Fruit fly (Drosophila melanogaster) whole organism, embryonic: ENCODE measurements around the gene nudE.

Source experiments
- Atf3 ChIP-seq: fragments of 200-800 bp; sonication (Bioruptor generic); optimal IDR thresholded peaks from 3 replicates; lab custom pipeline; 2016; ENCODE audit warnings: missing biosample characterization, missing genetic modification characterization
- B-H2 ChIP-seq: fragments of 200-800 bp; sonication (Bioruptor generic); optimal IDR thresholded peaks from 2 replicates; lab custom pipeline; 2018; ENCODE audit warnings: missing biosample characterization, mild to moderate bottlenecking, missing genetic modification characterization
- Bgb ChIP-seq: fragments of 200-800 bp; sonication (Bioruptor generic); IDR thresholded peaks from 2 replicates; pipeline ENCODE4 v1.3.6; 2022; ENCODE audit warnings: missing biosample characterization, missing genetic modification characterization; ENCODE audit not compliant: partially characterized antibody
- BtbVII ChIP-seq: fragments of 200-800 bp; sonication (Bioruptor generic); optimal IDR thresholded peaks from 3 replicates; lab custom pipeline; 2017; ENCODE audit warnings: missing biosample characterization, mild to moderate bottlenecking, missing genetic modification characterization
- C15 ChIP-seq: fragments of 200-800 bp; sonication (Bioruptor generic); IDR thresholded peaks from 3 replicates; pipeline ENCODE4 v1.3.6; 2022; ENCODE audit warnings: missing biosample characterization, missing genetic modification characterization
- CG10209 ChIP-seq: fragments of 200-800 bp; sonication (Bioruptor generic); optimal IDR thresholded peaks from 3 replicates; lab custom pipeline; 2017; ENCODE audit warnings: missing biosample characterization, mild to moderate bottlenecking, missing genetic modification characterization, missing genetic modification reagents
- CG10543 ChIP-seq: fragments of 200-800 bp; sonication (Bioruptor generic); optimal IDR thresholded peaks from 3 replicates; lab custom pipeline; 2017; ENCODE audit warnings: missing biosample characterization, mild to moderate bottlenecking, missing genetic modification characterization, moderate library complexity
- CG11398 ChIP-seq: fragments of 200-800 bp; sonication (Bioruptor generic); optimal IDR thresholded peaks from 2 replicates; lab custom pipeline; 2016; ENCODE audit warnings: missing biosample characterization, missing genetic modification characterization
- CG11456 ChIP-seq: fragments of 200-800 bp; sonication (Bioruptor generic); IDR thresholded peaks from 3 replicates; pipeline ENCODE4 v1.3.6; 2022; ENCODE audit warnings: missing biosample characterization, missing genetic modification characterization
- CG12104 ChIP-seq: fragments of 200-800 bp; sonication (Bioruptor generic); optimal IDR thresholded peaks from 3 replicates; lab custom pipeline; 2016; ENCODE audit warnings: missing biosample characterization, missing genetic modification characterization
- CG12219 ChIP-seq: fragments of 200-800 bp; sonication (Bioruptor generic); optimal IDR thresholded peaks from 3 replicates; lab custom pipeline; 2018; ENCODE audit warnings: missing biosample characterization, mild to moderate bottlenecking, missing genetic modification characterization
- CG1233 ChIP-seq: fragments of 200-800 bp; sonication (Bioruptor generic); optimal IDR thresholded peaks from 4 replicates; lab custom pipeline; 2018; ENCODE audit warnings: missing biosample characterization, mild to moderate bottlenecking, missing genetic modification characterization
- CG13123 ChIP-seq: fragments of 200-800 bp; sonication (Bioruptor generic); optimal IDR thresholded peaks from 2 replicates; lab custom pipeline; 2016; ENCODE audit warnings: missing biosample characterization, missing genetic modification characterization
- CG14667 ChIP-seq: fragments of 200-800 bp; sonication (Bioruptor generic); IDR thresholded peaks from 2 replicates; pipeline ENCODE4 v1.3.6; 2022; ENCODE audit warnings: missing biosample characterization, missing genetic modification characterization
- CG2712 ChIP-seq: fragments of 200-800 bp; optimal IDR thresholded peaks from 3 replicates; lab custom pipeline; 2019; ENCODE audit warnings: missing biosample characterization, mild to moderate bottlenecking, missing genetic modification characterization, moderate library complexity
- CG32767 ChIP-seq: fragments of 200-800 bp; sonication (Bioruptor generic); IDR thresholded peaks from 2 replicates; pipeline ENCODE4 v1.3.6; 2022; ENCODE audit warnings: missing biosample characterization, missing genetic modification characterization
- CG3281 ChIP-seq: fragments of 200-800 bp; sonication (Bioruptor generic); optimal IDR thresholded peaks from 3 replicates; lab custom pipeline; 2017; ENCODE audit warnings: missing biosample characterization, mild to moderate bottlenecking, missing genetic modification characterization
- CG34224 ChIP-seq: fragments of 200-800 bp; sonication (Bioruptor generic); IDR thresholded peaks from 3 replicates; pipeline ENCODE4 v1.3.6; 2022; ENCODE audit warnings: missing biosample characterization, missing genetic modification characterization; ENCODE audit not compliant: partially characterized antibody
- CG34376 ChIP-seq: fragments of 200-800 bp; sonication (Bioruptor generic); optimal IDR thresholded peaks from 2 replicates; lab custom pipeline; 2018; ENCODE audit warnings: missing biosample characterization, mild to moderate bottlenecking, missing genetic modification characterization
- CG34422 ChIP-seq: fragments of 200-800 bp; sonication (Bioruptor generic); IDR thresholded peaks from 3 replicates; pipeline ENCODE4 v1.3.6; 2022; ENCODE audit warnings: missing biosample characterization, missing genetic modification characterization
- CG6175 ChIP-seq: fragments of 200-800 bp; sonication (Bioruptor generic); IDR thresholded peaks from 3 replicates; pipeline ENCODE4 v1.3.6; 2022; ENCODE audit warnings: missing biosample characterization, missing genetic modification characterization
- CG6654 ChIP-seq: fragments of 200-800 bp; sonication (Bioruptor generic); optimal IDR thresholded peaks from 2 replicates; lab custom pipeline; 2017; ENCODE audit warnings: missing biosample characterization, mild to moderate bottlenecking, missing genetic modification characterization
- CG7357 ChIP-seq: fragments of 200-800 bp; sonication (Bioruptor generic); IDR thresholded peaks from 3 replicates; pipeline ENCODE4 v1.3.6; 2022; ENCODE audit warnings: missing biosample characterization, missing genetic modification characterization
- CG7786 ChIP-seq: fragments of 200-800 bp; sonication (Bioruptor generic); optimal IDR thresholded peaks from 2 replicates; lab custom pipeline; 2016; ENCODE audit warnings: missing biosample characterization, missing genetic modification characterization
- CG8388 ChIP-seq: fragments of 200-800 bp; sonication (Bioruptor generic); optimal IDR thresholded peaks from 2 replicates; lab custom pipeline; 2019; ENCODE audit warnings: missing biosample characterization, mild to moderate bottlenecking, missing genetic modification characterization, moderate library complexity
- CG8765 ChIP-seq: fragments of 200-800 bp; sonication (Bioruptor generic); IDR thresholded peaks from 2 replicates; pipeline ENCODE4 v1.3.6; 2022; ENCODE audit warnings: missing biosample characterization, missing genetic modification characterization
- Doc3 ChIP-seq: fragments of 200-800 bp; sonication (Bioruptor generic); IDR thresholded peaks from 3 replicates; pipeline ENCODE4 v1.3.6; 2022; ENCODE audit warnings: missing biosample characterization, missing genetic modification characterization; ENCODE audit not compliant: partially characterized antibody
- HHEX ChIP-seq: fragments of 200-800 bp; sonication (Bioruptor generic); optimal IDR thresholded peaks from 3 replicates; lab custom pipeline; 2017; ENCODE audit warnings: missing biosample characterization, mild to moderate bottlenecking, missing genetic modification characterization, missing genetic modification reagents
- MBD-R2 ChIP-seq: fragments of 200-800 bp; sonication (Bioruptor generic); IDR thresholded peaks from 2 replicates; pipeline ENCODE4 v1.3.6; 2022; ENCODE audit warnings: missing biosample characterization, missing genetic modification characterization
- MTF-1 ChIP-seq: fragments of 200-800 bp; sonication (Bioruptor generic); optimal IDR thresholded peaks from 2 replicates; lab custom pipeline; 2018; ENCODE audit warnings: missing biosample characterization, mild to moderate bottlenecking, missing genetic modification characterization, borderline replicate concordance
- Nf-YB ChIP-seq: fragments of 200-800 bp; sonication (Bioruptor generic); optimal IDR thresholded peaks from 3 replicates; lab custom pipeline; 2019; ENCODE audit warnings: missing biosample characterization, mild to moderate bottlenecking, missing genetic modification characterization, moderate library complexity
- Pdp1 ChIP-seq, 2 experiments: fragments of 200-800 bp; sonication (Bioruptor generic); optimal IDR thresholded peaks; 3 replicates each; lab custom pipeline; 2016; ENCODE audit warnings: missing biosample characterization in 2 of 2, missing genetic modification characterization in 2 of 2, mild to moderate bottlenecking in 1 of 2, moderate library complexity in 1 of 2
- Poxn ChIP-seq: fragments of 200-800 bp; sonication (Bioruptor generic); IDR thresholded peaks from 2 replicates; pipeline ENCODE4 v1.3.6; 2022; ENCODE audit warnings: missing biosample characterization, missing genetic modification characterization
- Rfx ChIP-seq: fragments of 200-800 bp; sonication (Bioruptor generic); IDR thresholded peaks from 2 replicates; pipeline ENCODE4 v1.3.6; 2022; ENCODE audit warnings: missing biosample characterization, missing genetic modification characterization
- Sin3A ChIP-seq: fragments of >200 bp; optimal IDR thresholded peaks from 2 replicates; lab custom pipeline; 2018
- Xbp1 ChIP-seq: fragments of 200-800 bp; sonication (Bioruptor generic); optimal IDR thresholded peaks from 3 replicates; lab custom pipeline; 2016; ENCODE audit warnings: missing biosample characterization, mild to moderate bottlenecking, missing genetic modification characterization
- ara ChIP-seq: fragments of 200-800 bp; sonication (Bioruptor generic); IDR thresholded peaks from 2 replicates; pipeline ENCODE4 v1.3.6; 2022; ENCODE audit warnings: missing biosample characterization, missing genetic modification characterization
- ase ChIP-seq: fragments of 200-800 bp; sonication (Bioruptor generic); IDR thresholded peaks from 3 replicates; pipeline ENCODE4 v1.3.6; 2022; ENCODE audit warnings: missing biosample characterization, missing genetic modification characterization
- az2 ChIP-seq: fragments of 200-800 bp; sonication (Bioruptor generic); optimal IDR thresholded peaks from 3 replicates; lab custom pipeline; 2016; ENCODE audit warnings: missing biosample characterization, missing genetic modification characterization
- bab2 ChIP-seq: fragments of 200-800 bp; sonication (Bioruptor generic); optimal IDR thresholded peaks from 2 replicates; lab custom pipeline; 2016; ENCODE audit warnings: missing biosample characterization, missing genetic modification characterization
- br ChIP-seq: fragments of >200 bp; optimal IDR thresholded peaks from 2 replicates; lab custom pipeline; 2017
- chif ChIP-seq, 2 experiments: fragments of 200-800 bp; sonication (Bioruptor generic); optimal IDR thresholded peaks; 3 replicates each; lab custom pipeline; 2016; ENCODE audit warnings: missing biosample characterization in 2 of 2, missing genetic modification characterization in 2 of 2
- ci ChIP-seq: fragments of 200-800 bp; sonication (Bioruptor generic); IDR thresholded peaks from 3 replicates; pipeline ENCODE4 v1.3.6; 2022; ENCODE audit warnings: missing biosample characterization, missing genetic modification characterization
- crc ChIP-seq: fragments of 200-800 bp; sonication (Bioruptor generic); optimal IDR thresholded peaks from 2 replicates; lab custom pipeline; 2016; ENCODE audit warnings: missing biosample characterization, missing genetic modification characterization
- croc ChIP-seq: fragments of 200-800 bp; sonication (Bioruptor generic); conservative IDR thresholded peaks from 3 replicates; pipeline ENCODE4 v1.3.6; 2022; ENCODE audit warnings: missing biosample characterization, missing genetic modification characterization
- da ChIP-seq: fragments of 200-800 bp; sonication (Bioruptor generic); optimal IDR thresholded peaks from 2 replicates; lab custom pipeline; 2016; ENCODE audit warnings: missing biosample characterization, missing genetic modification characterization
- her ChIP-seq: fragments of 200-800 bp; sonication (Bioruptor generic); optimal IDR thresholded peaks from 2 replicates; lab custom pipeline; 2016; ENCODE audit warnings: missing biosample characterization, missing genetic modification characterization
- mld ChIP-seq: fragments of 200-800 bp; sonication (Bioruptor generic); IDR thresholded peaks from 3 replicates; pipeline ENCODE4 v1.3.6; 2022; ENCODE audit warnings: missing biosample characterization, missing genetic modification characterization; ENCODE audit not compliant: partially characterized antibody
- peb ChIP-seq: fragments of 200-800 bp; sonication (Bioruptor generic); IDR thresholded peaks from 2 replicates; pipeline ENCODE4 v1.3.6; 2022; ENCODE audit warnings: missing biosample characterization, missing genetic modification characterization
- schlank ChIP-seq: fragments of 200-800 bp; sonication (Bioruptor generic); optimal IDR thresholded peaks from 2 replicates; lab custom pipeline; 2018; ENCODE audit warnings: missing biosample characterization, mild to moderate bottlenecking, missing genetic modification characterization
- sima ChIP-seq: fragments of 200-800 bp; sonication (Bioruptor generic); optimal IDR thresholded peaks from 2 replicates; lab custom pipeline; 2016; ENCODE audit warnings: missing biosample characterization, missing genetic modification characterization
- tap ChIP-seq: fragments of 200-800 bp; optimal IDR thresholded peaks from 3 replicates; lab custom pipeline; 2019; ENCODE audit warnings: missing biosample characterization, mild to moderate bottlenecking, missing genetic modification characterization, moderate library complexity
- tup ChIP-seq: fragments of 200-800 bp; sonication (Bioruptor generic); optimal IDR thresholded peaks from 2 replicates; lab custom pipeline; 2016; ENCODE audit warnings: missing biosample characterization, mild to moderate bottlenecking, missing genetic modification characterization, moderate library complexity

Gene nudE

DNA sequence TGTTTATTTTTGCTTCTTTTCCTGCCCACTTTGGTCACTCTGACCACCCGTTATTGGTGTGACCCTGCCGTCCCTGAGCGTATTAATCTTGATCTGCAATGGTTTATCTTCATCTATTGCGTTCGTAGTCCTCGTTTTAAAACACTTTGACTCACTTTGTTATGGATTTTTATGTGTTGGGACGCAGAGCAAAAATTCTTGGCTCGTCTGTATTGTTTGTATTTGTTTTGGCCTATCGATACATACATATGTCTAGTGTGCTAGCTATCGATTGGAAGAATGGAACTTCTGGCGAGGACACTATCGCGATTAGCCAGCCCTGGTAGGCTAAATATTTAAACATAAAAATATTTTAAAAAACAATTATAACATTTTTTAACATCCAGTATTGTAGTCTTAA lies 39.4 kb upstream of the nudE start, which contains the start of gene CG10809 (continued):
- TF ChIP-seq BtbVII (no peak), CG32767 (GFP tag; lab: Robert Waterston, UW) (peak; percentile 73), Nf-YB (GFP tag; lab: Kevin White, UChicago) (no peak), Doc3 (GFP tag; lab: Robert Waterston, UW) (peak; percentile 86), croc (GFP tag; lab: Robert Waterston, UW) (no peak), CG10209 (GFP tag; lab: Kevin White, UChicago) (no peak), B-H2 (peak; percentile 28), CG8765 (no peak), Pdp1 (GFP tag; optimal IDR thresholded peaks at IDR 0.05; lab: Kevin White, UChicago) (peak in 1 of 2 experiments; percentile 33), CG2712 (tag; lab: Kevin White, UChicago) (peak; percentile 57), Xbp1 (GFP tag; lab: Kevin White, UChicago) (peak; percentile 39), CG34224 (GFP tag; lab: Robert Waterston, UW) (peak; percentile 92), CG8388 (no peak), CG7786 (peak; percentile 5), C15 (GFP tag; lab: Robert Waterston, UW) (no peak), Rfx (peak; percentile 72), ara (no peak), sima (no peak), MTF-1 (no peak), schlank (tag; lab: Kevin White, UChicago) (no peak), br (lab: Kevin White, UChicago) (no peak), da (no peak), az2 (GFP tag; lab: Kevin White, UChicago) (no peak), HHEX (no peak), mld (GFP tag; lab: Robert Waterston, UW) (peak; percentile 68), tup (no peak), CG12104 (GFP tag; lab: Kevin White, UChicago) (peak; percentile 14), Bgb (GFP tag; lab: Robert Waterston, UW) (peak; percentile 93), CG3281 (peak; percentile 24), bab2 (GFP tag; lab: Kevin White, UChicago) (no peak), CG6175 (GFP tag; lab: Robert Waterston, UW) (no peak), CG6654 (GFP tag; lab: Kevin White, UChicago) (no peak), CG14667 (no peak), chif (GFP tag; optimal IDR thresholded peaks at IDR 0.05; lab: Kevin White, UChicago) (no peak), CG34376 (peak; percentile 18), Sin3A (lab: Kevin White, UChicago) (peak; percentile 94), peb (GFP tag; lab: Robert Waterston, UW) (no peak), CG7357 (GFP tag; lab: Robert Waterston, UW) (no peak), Atf3 (no peak), crc (no peak), CG11456 (no peak), MBD-R2 (GFP tag; lab: Robert Waterston, UW) (peak; percentile 76), tap (no peak), ase (GFP tag; lab: Robert Waterston, UW) (no peak), CG1233 (GFP tag; lab: Kevin White, UChicago) (no peak), ci (GFP tag; lab: Robert Waterston, UW) (no peak), her (GFP tag; lab: Kevin White, UChicago) (peak; percentile 22), CG11398 (GFP tag; lab: Kevin White, UChicago) (no peak), CG34422 (GFP tag; lab: Robert Waterston, UW) (no peak), CG13123 (peak; percentile 25), CG12219 (no peak), Poxn (GFP tag; lab: Robert Waterston, UW) (no peak), CG10543 (GFP tag; lab: Kevin White, UChicago) (no peak)
